Worm (Caenorhabditis elegans): ENCODE data around the gene T18D3.5.

DNA sequence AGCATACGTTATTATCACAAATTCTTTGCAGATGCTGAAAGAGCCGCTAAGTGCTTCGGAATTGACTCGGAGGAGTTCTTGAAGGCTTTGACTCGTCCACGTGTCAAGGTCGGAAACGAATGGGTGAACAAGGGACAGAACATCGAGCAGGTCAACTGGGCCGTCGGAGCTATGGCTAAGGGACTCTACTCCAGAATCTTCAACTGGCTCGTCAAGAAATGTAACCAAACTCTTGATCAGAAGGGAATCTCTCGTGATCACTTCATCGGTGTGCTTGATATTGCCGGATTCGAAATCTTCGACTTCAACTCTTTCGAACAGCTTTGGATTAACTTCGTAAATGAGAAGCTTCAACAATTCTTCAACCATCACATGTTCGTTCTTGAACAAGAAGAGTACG lies 6.2 kb downstream of the T18D3.5 start:
- TF ChIP-seq him-1 (tag; optimal IDR thresholded peaks at IDR 0.05) (no peak), dao-5 (tag; optimal IDR thresholded peaks at IDR 0.05) (no peak)
